Fruit fly (Drosophila melanogaster): ENCODE measurements around the gene CG3528.

The CG3528 gene

DNA sequence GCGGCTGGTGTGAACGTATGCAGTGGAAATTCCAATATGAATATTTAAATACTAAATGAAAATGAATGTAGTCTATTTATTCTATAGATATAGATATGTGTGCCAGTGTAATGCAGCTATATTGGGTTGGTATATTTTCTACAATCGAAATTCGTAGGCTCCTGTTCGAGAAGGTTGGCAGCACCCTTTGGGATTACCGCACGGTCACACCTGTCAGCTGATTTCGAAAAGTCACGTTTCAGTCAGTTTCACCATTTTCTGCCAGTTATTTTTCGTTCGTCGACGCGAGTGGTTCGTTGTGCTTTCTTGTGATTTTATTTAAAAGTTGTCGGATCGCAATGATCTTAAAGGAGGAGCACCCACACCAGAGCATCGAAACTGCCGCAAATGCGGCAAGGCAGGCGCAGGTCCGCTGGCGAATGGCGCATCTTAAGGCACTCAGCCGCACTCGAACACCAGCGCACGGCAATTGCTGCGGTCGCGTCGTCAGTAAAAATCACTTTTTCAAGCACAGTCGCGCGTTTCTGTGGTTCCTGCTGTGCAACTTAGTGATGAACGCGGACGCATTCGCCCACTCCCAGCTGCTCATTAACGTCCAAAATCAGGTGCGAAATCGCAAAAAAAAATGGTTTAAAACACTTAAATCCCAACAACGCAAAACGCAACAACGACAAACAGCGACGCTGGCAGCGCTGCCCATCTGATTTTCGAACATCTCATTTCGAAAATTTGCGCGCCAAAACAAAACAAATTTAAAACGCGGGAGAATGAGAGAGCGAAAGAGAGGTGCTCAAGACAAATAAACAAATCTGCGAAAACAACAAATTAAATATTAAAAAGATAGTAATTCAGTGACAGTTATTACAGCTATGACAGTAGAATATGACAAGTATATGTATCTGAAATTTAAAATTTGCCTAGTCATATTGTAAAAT lies 24.9 kb downstream of the CG3528 start, which contains the start of gene oaf:
oaf (plus strand) TSS at position 264 of the 935 bp plus-strand sequence.
- TF ChIP-seq gro (GFP tag; optimal IDR thresholded peaks at IDR 0.05) (peak; percentile 0), bigmax (GFP tag; optimal IDR thresholded peaks at IDR 0.05) (peak; percentile 21), pros (GFP tag; optimal IDR thresholded peaks at IDR 0.05) (peak; percentile 11), CG7839 (tag; optimal IDR thresholded peaks at IDR 0.05) (peak; percentile 31), CG1603 (tag; optimal IDR thresholded peaks at IDR 0.05) (peak; percentile 92), CG15514 (GFP tag; optimal IDR thresholded peaks at IDR 0.05) (peak; percentile 60), Oaz (GFP tag; IDR thresholded peaks at IDR 0.05) (0 out of 2 replicates have a peak, but pooled peaks have one; percentile 33), ATbp (GFP tag; optimal IDR thresholded peaks at IDR 0.05) (no peak), shn (GFP tag; optimal IDR thresholded peaks at IDR 0.05) (no peak), CG12391 (tag; optimal IDR thresholded peaks at IDR 0.05) (peak; percentile 77), CG18011 (GFP tag; optimal IDR thresholded peaks at IDR 0.05) (no peak), sim (GFP tag; IDR thresholded peaks at IDR 0.05) (no peak), Side (GFP tag; optimal IDR thresholded peaks at IDR 0.05) (no peak), zfh2 (GFP tag; optimal IDR thresholded peaks at IDR 0.05) (peak; percentile 45), CG4730 (GFP tag; IDR thresholded peaks at IDR 0.05) (no peak), CG17802 (tag; optimal IDR thresholded peaks at IDR 0.05) (peak; percentile 86), mld (GFP tag; IDR thresholded peaks at IDR 0.05; ENCODE audit: partially characterized antibody) (no peak), CG14441 (GFP tag; IDR thresholded peaks at IDR 0.05) (peak; percentile 47; the same call in 1 of the 2 replicates), pb (GFP tag; optimal IDR thresholded peaks at IDR 0.05) (no peak), CG31365 (tag; optimal IDR thresholded peaks at IDR 0.05) (no peak), CG8281 (tag; optimal IDR thresholded peaks at IDR 0.05) (no peak), dysf (GFP tag; IDR thresholded peaks at IDR 0.05) (peak; percentile 46; the same call in 1 of the 3 replicates), CG11085 (GFP tag; IDR thresholded peaks at IDR 0.05) (peak; percentile 46; the same call in 1 of the 2 replicates), Xbp1 (GFP tag; optimal IDR thresholded peaks at IDR 0.05) (peak; percentile 87), CG3847 (GFP tag; IDR thresholded peaks at IDR 0.05) (peak; percentile 84), Sox100B (GFP tag; optimal IDR thresholded peaks at IDR 0.05) (no peak), HLH54F (GFP tag; optimal IDR thresholded peaks at IDR 0.05) (peak; percentile 39), Mes4 (GFP tag; optimal IDR thresholded peaks at IDR 0.05) (peak; percentile 33), odd (GFP tag; optimal IDR thresholded peaks at IDR 0.05) (no peak), pan (optimal IDR thresholded peaks at IDR 0.05) (no peak), pan (GFP tag; optimal IDR thresholded peaks at IDR 0.05 in 1 of 2, IDR thresholded peaks at IDR 0.05 in 1 of 2) (peak in 1 of 2 experiments; percentile 31), CG1529 (GFP tag; optimal IDR thresholded peaks at IDR 0.05) (no peak), CG3281 (GFP tag; optimal IDR thresholded peaks at IDR 0.05) (no peak), hth (optimal IDR thresholded peaks at IDR 0.05) (no peak), aop (GFP tag; IDR thresholded peaks at IDR 0.05) (no peak), grn (GFP tag; optimal IDR thresholded peaks at IDR 0.05) (no peak), CG3838 (GFP tag; optimal IDR thresholded peaks at IDR 0.05) (peak; percentile 33), CG34224 (GFP tag; IDR thresholded peaks at IDR 0.05; ENCODE audit: partially characterized antibody) (peak; percentile 47; the same call in 1 of the 3 replicates), Dad (GFP tag; optimal IDR thresholded peaks at IDR 0.05) (peak; percentile 20), Xrp1 (GFP tag; IDR thresholded peaks at IDR 0.05) (peak; percentile 20; the same call in 1 of the 2 replicates), fru (optimal IDR thresholded peaks at IDR 0.05) (no peak), CG17385 (GFP tag; optimal IDR thresholded peaks at IDR 0.05) (peak; percentile 47), Mad (GFP tag; optimal IDR thresholded peaks at IDR 0.05) (peak; percentile 60), chif (GFP tag; optimal IDR thresholded peaks at IDR 0.05) (peak in 1 of 2 experiments; percentile 33), Drgx (GFP tag; IDR thresholded peaks at IDR 0.05) (peak; percentile 46; the same call in 1 of the 2 replicates), CG15011 (GFP tag; optimal IDR thresholded peaks at IDR 0.05) (no peak), onecut (GFP tag; IDR thresholded peaks at IDR 0.05) (0 out of 2 replicates have a peak, but pooled peaks have one; percentile 4), NfI (GFP tag; optimal IDR thresholded peaks at IDR 0.05) (peak; percentile 53), CG8478 (optimal IDR thresholded peaks at IDR 0.05) (no peak)

Measured in whole organism, embryonic.